Worm (Caenorhabditis elegans): ENCODE results near the gene C34F11.2.

ce11 chrII:5163283-5163682, 48.8 kb upstream of the C34F11.2 start, which contains the start of gene srb-5:
- no peak for TF ChIP-seq let-607 (tag; optimal IDR thresholded peaks at IDR 0.05)
- TF ChIP-seq hmg-20 (GFP tag; IDR thresholded peaks at IDR 0.05): no peak
- TF ChIP-seq F57A8.1 (GFP tag; optimal IDR thresholded peaks at IDR 0.05): no peak
- no peak for TF ChIP-seq unc-62 (GFP tag; optimal IDR thresholded peaks at IDR 0.05)
- TF ChIP-seq lir-1 (GFP tag; conservative IDR thresholded peaks at IDR 0.05): no peak
- no peak for TF ChIP-seq ama-1 (optimal IDR thresholded peaks at IDR 0.05)
- TF ChIP-seq ama-1 (GFP tag; optimal IDR thresholded peaks at IDR 0.05): no peak
- TF ChIP-seq ztf-25 (GFP tag; IDR thresholded peaks at IDR 0.05): no peak
- TF ChIP-seq nfyb-1 (GFP tag; IDR thresholded peaks at IDR 0.05): no peak
- TF ChIP-seq athp-1 (tag; optimal IDR thresholded peaks at IDR 0.05): no peak
- TF ChIP-seq F49E8.2 (tag; optimal IDR thresholded peaks at IDR 0.05; ENCODE audit: insufficient read depth): no peak
- TF ChIP-seq lsl-1 (GFP tag; optimal IDR thresholded peaks at IDR 0.05): no peak
- no peak for TF ChIP-seq nfya-1 (tag; optimal IDR thresholded peaks at IDR 0.05; ENCODE audit: borderline replicate concordance, insufficient read depth)
